Fruit fly (Drosophila melanogaster) whole organism, pupa: ENCODE measurements around the gene CG14971.

Experiments
- CG10348 ChIP-seq: fragments of 200-800 bp; sonication (Bioruptor generic); IDR thresholded peaks from 2 replicates; pipeline ENCODE4 v1.3.6; 2022; ENCODE audit warnings: missing biosample characterization, missing genetic modification characterization
- CG12605 ChIP-seq: fragments of 200-800 bp; sonication (Bioruptor generic); IDR thresholded peaks from 2 replicates; pipeline ENCODE4 v1.3.6; 2022; ENCODE audit warnings: missing biosample characterization, missing genetic modification characterization
- CG13204 ChIP-seq: fragments of 200-800 bp; sonication (Bioruptor generic); optimal IDR thresholded peaks from 2 replicates; lab custom pipeline; 2018; ENCODE audit warnings: missing biosample characterization, mild to moderate bottlenecking, missing genetic modification characterization, moderate library complexity
- CG14655 ChIP-seq: fragments of 200-800 bp; sonication (Bioruptor generic); optimal IDR thresholded peaks from 3 replicates; lab custom pipeline; 2017; ENCODE audit warnings: mild to moderate bottlenecking, missing biosample characterization, missing genetic modification reagents, missing genetic modification characterization
- CG15710 ChIP-seq: fragments of 200-800 bp; sonication (Bioruptor generic); optimal IDR thresholded peaks from 2 replicates; lab custom pipeline; 2018; ENCODE audit warnings: missing biosample characterization, mild to moderate bottlenecking, missing genetic modification characterization, moderate library complexity
- CG32121 ChIP-seq: fragments of 200-800 bp; sonication (Bioruptor generic); IDR thresholded peaks from 2 replicates; pipeline ENCODE4 v1.3.6; 2022; ENCODE audit warnings: missing biosample characterization, missing genetic modification characterization
- CG34367 ChIP-seq: fragments of 200-800 bp; sonication (Bioruptor generic); optimal IDR thresholded peaks from 2 replicates; lab custom pipeline; 2018; ENCODE audit warnings: missing biosample characterization, mild to moderate bottlenecking, missing genetic modification characterization
- CG9948 ChIP-seq: fragments of 200-800 bp; sonication (Bioruptor generic); optimal IDR thresholded peaks from 2 replicates; lab custom pipeline; 2018; ENCODE audit warnings: missing biosample characterization, mild to moderate bottlenecking, missing genetic modification characterization, moderate library complexity
- D1 ChIP-seq: fragments of 200-800 bp; sonication (Bioruptor generic); optimal IDR thresholded peaks from 2 replicates; lab custom pipeline; 2018; ENCODE audit warnings: missing biosample characterization, mild to moderate bottlenecking, missing genetic modification characterization, moderate library complexity
- Ets98B ChIP-seq: fragments of 200-800 bp; sonication (Bioruptor generic); IDR thresholded peaks from 2 replicates; pipeline ENCODE4 v1.3.6; 2022; ENCODE audit warnings: missing biosample characterization, missing genetic modification characterization
- Pif1B ChIP-seq: fragments of 200-800 bp; sonication (Bioruptor generic); optimal IDR thresholded peaks from 3 replicates; lab custom pipeline; 2016; ENCODE audit warnings: missing biosample characterization, missing genetic modification characterization
- fd96Ca ChIP-seq: fragments of 200-800 bp; sonication (Bioruptor generic); IDR thresholded peaks from 3 replicates; pipeline ENCODE4 v1.3.6; 2022; ENCODE audit warnings: missing biosample characterization, missing genetic modification characterization
- gl ChIP-seq: fragments of 200-800 bp; sonication (Bioruptor generic); optimal IDR thresholded peaks from 2 replicates; lab custom pipeline; 2018; ENCODE audit warnings: missing biosample characterization, mild to moderate bottlenecking, missing genetic modification characterization

DNA sequence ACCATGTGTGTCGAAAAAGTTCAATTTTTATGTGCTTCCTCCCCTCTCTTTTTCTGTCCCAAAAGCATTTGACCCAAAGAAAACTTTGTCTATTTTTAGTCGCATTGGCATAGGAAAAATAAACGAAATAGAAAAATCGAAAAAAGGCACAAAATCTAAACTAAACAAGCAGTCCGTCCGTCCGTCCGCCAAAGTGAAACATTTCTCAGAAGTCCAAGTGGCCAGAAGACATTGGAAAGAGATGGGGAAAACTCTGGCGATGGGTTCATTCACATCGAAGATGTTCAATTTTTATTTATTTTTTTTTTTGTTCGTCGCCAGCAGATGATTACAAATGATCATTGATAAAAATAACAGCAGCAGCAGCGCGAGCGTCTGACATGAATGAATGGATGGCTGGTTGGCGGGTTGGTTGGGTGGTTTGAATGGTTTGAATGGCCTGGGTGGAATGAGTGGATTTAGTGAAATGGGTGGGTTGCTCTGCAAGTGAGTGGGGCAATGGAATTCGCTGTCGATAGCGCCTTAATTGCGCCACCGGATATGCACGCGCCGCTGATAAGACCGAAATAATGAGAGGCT, 23.1 kb downstream of the CG14971 start:
- TF ChIP-seq CG10348 (GFP tag; lab: Robert Waterston, UW): no peak
- no peak for TF ChIP-seq CG13204 (GFP tag; lab: Kevin White, UChicago)
- TF ChIP-seq CG14655 (GFP tag; lab: Kevin White, UChicago): no peak
- no peak for TF ChIP-seq Pif1B (GFP tag; lab: Kevin White, UChicago)
- no peak for TF ChIP-seq D1 (tag; lab: Kevin White, UChicago)
- TF ChIP-seq CG9948: no peak
- TF ChIP-seq CG32121: no peak
- TF ChIP-seq gl (tag; lab: Kevin White, UChicago): no peak
- no peak for TF ChIP-seq CG34367 (tag; lab: Kevin White, UChicago)
- no peak for TF ChIP-seq CG15710 (tag; lab: Kevin White, UChicago)
- TF ChIP-seq Ets98B (GFP tag; lab: Robert Waterston, UW): no peak
- no peak for TF ChIP-seq CG12605 (GFP tag; lab: Robert Waterston, UW)
- TF ChIP-seq fd96Ca (GFP tag; lab: Robert Waterston, UW): no peak
